Worm (Caenorhabditis elegans): ENCODE results near the gene T01G5.7.

DNA sequence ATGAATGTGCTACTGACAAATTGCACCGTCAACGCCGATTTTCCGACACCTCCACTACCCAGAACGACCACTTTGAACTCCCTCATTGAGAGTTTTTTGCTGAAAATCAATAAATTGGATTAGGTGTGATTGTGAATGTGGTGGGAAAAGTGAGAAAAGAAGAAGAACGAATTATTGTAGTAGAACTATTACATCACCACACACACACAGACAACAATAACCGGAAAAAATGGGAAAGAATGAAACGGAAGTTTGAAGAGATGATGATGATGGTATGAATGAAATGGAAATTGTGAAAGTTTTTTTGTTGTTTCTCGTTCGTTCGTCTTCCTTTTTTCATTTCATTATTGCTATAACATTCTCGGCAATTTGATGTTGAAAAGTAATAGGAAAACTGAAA is 47.8 kb upstream of the T01G5.7 start, which contains the start of gene rap-2:
- TF ChIP-seq ama-1 (optimal IDR thresholded peaks at IDR 0.05), result no peak
- no peak for TF ChIP-seq scrt-1 (GFP tag; IDR thresholded peaks at IDR 0.05)
- no peak for TF ChIP-seq hmbx-1 (tag; optimal IDR thresholded peaks at IDR 0.05)
- TF ChIP-seq pes-1 (GFP tag; IDR thresholded peaks at IDR 0.05), result no peak
- TF ChIP-seq flt-1 (GFP tag; IDR thresholded peaks at IDR 0.05), result no peak
- TF ChIP-seq sea-1 (GFP tag; conservative IDR thresholded peaks at IDR 0.05), result no peak
